Worm (Caenorhabditis elegans) whole organism, L2 larva: Measurements from ENCODE around the gene ser-1.
A peak's percentile ranks its signal among the peaks of the same experiment; 100 is the strongest.

ENCODE experiments used
- C34F6.9 ChIP-seq: fragments of 150-350 bp; optimal IDR thresholded peaks from 2 replicates; lab custom pipeline; 2014; ENCODE audit warnings: missing biosample characterization, missing genetic modification characterization
- F13H6.1 ChIP-seq: sonication (generic microtip); optimal IDR thresholded peaks from 2 replicates; lab custom pipeline; 2016; ENCODE audit warnings: missing genetic modification characterization, missing compliant biosample characterization
- R02D3.7 ChIP-seq: fragments of 150-350 bp; optimal IDR thresholded peaks from 2 replicates; lab custom pipeline; 2014; ENCODE audit warnings: missing biosample characterization, missing genetic modification characterization
- Y55F3AM.14 ChIP-seq: fragments of 200-800 bp; sonication (Bioruptor generic); optimal IDR thresholded peaks from 2 replicates; lab custom pipeline; 2018; ENCODE audit warnings: mild to moderate bottlenecking, missing genetic modification characterization, missing compliant biosample characterization
- alr-1 ChIP-seq: fragments of 150-350 bp; optimal IDR thresholded peaks from 2 replicates; lab custom pipeline; 2014; ENCODE audit warnings: missing biosample characterization, missing genetic modification characterization
- aly-2 ChIP-seq: fragments of 150-350 bp; optimal IDR thresholded peaks from 2 replicates; lab custom pipeline; 2014; ENCODE audit warnings: missing biosample characterization, missing genetic modification characterization
- ama-1 ChIP-seq: fragments of 150-350 bp; optimal IDR thresholded peaks from 2 replicates; lab custom pipeline; 2018; ENCODE audit warnings: inconsistent platforms
- blmp-1 ChIP-seq: sonication (generic microtip); optimal IDR thresholded peaks from 2 replicates; lab custom pipeline; 2017; ENCODE audit warnings: missing genetic modification characterization, mild to moderate bottlenecking, missing compliant biosample characterization, antibody characterized with exemption, moderate library complexity; ENCODE audit not compliant: insufficient read depth
- ceh-16 ChIP-seq: fragments of 150-350 bp; optimal IDR thresholded peaks from 2 replicates; lab custom pipeline; 2014; ENCODE audit warnings: missing biosample characterization, missing genetic modification characterization
- crh-2 ChIP-seq: sonication (generic microtip); optimal IDR thresholded peaks from 2 replicates; lab custom pipeline; 2017; ENCODE audit warnings: missing biosample characterization, missing genetic modification characterization
- dmd-4 ChIP-seq: sonication (generic microtip); optimal IDR thresholded peaks from 2 replicates; lab custom pipeline; 2017; ENCODE audit warnings: missing biosample characterization, missing genetic modification characterization
- egl-27 ChIP-seq: sonication (generic microtip); optimal IDR thresholded peaks from 3 replicates; lab custom pipeline; 2017; ENCODE audit warnings: missing biosample characterization, missing genetic modification reagents, missing genetic modification characterization
- elt-1 ChIP-seq: fragments of 150-350 bp; optimal IDR thresholded peaks from 2 replicates; lab custom pipeline; 2014; ENCODE audit warnings: missing biosample characterization, missing genetic modification characterization
- elt-3 ChIP-seq: sonication (generic microtip); optimal IDR thresholded peaks from 2 replicates; lab custom pipeline; 2017; ENCODE audit warnings: missing biosample characterization, missing genetic modification characterization
- fos-1 ChIP-seq: fragments of 150-350 bp; optimal IDR thresholded peaks from 2 replicates; lab custom pipeline; 2014; ENCODE audit warnings: missing biosample characterization, missing genetic modification characterization
- gmeb-1 ChIP-seq: fragments of 150-350 bp; optimal IDR thresholded peaks from 2 replicates; lab custom pipeline; 2014; ENCODE audit warnings: missing biosample characterization, missing genetic modification characterization
- lin-11 ChIP-seq: fragments of 150-350 bp; sonication (generic microtip); optimal IDR thresholded peaks from 2 replicates; lab custom pipeline; 2014; ENCODE audit warnings: missing biosample characterization, missing genetic modification characterization, inconsistent platforms, mixed read lengths
- lin-13 ChIP-seq: fragments of 150-350 bp; optimal IDR thresholded peaks from 2 replicates; lab custom pipeline; 2014; ENCODE audit warnings: missing biosample characterization, missing genetic modification reagents, missing genetic modification characterization
- lin-39 ChIP-seq: fragments of 150-350 bp; optimal IDR thresholded peaks from 2 replicates; lab custom pipeline; 2014; ENCODE audit warnings: missing biosample characterization, missing genetic modification reagents, missing genetic modification characterization
- lsy-2 ChIP-seq, 2 experiments: fragments of 150-350 bp in 1 of 2; sonication (generic microtip) in 1 of 2; optimal IDR thresholded peaks; 2 replicates each; lab custom pipeline; 2014 to 2017; ENCODE audit warnings: missing biosample characterization in 2 of 2, missing genetic modification characterization in 2 of 2
- mab-5 ChIP-seq: fragments of 150-350 bp; optimal IDR thresholded peaks from 2 replicates; lab custom pipeline; 2014; ENCODE audit warnings: missing biosample characterization, missing genetic modification characterization
- nhr-10 ChIP-seq: sonication (generic microtip); optimal IDR thresholded peaks from 2 replicates; lab custom pipeline; 2017; ENCODE audit warnings: missing biosample characterization, missing genetic modification characterization
- nhr-11 ChIP-seq: fragments of 150-350 bp; optimal IDR thresholded peaks from 2 replicates; lab custom pipeline; 2014; ENCODE audit warnings: missing biosample characterization, missing genetic modification characterization
- nhr-12 ChIP-seq: fragments of 150-350 bp; optimal IDR thresholded peaks from 2 replicates; lab custom pipeline; 2014; ENCODE audit warnings: missing biosample characterization, missing genetic modification characterization
- nhr-129 ChIP-seq: fragments of 150-350 bp; optimal IDR thresholded peaks from 2 replicates; lab custom pipeline; 2014; ENCODE audit warnings: missing biosample characterization, missing genetic modification characterization
- nhr-21 ChIP-seq: fragments of 150-350 bp; optimal IDR thresholded peaks from 2 replicates; lab custom pipeline; 2014; ENCODE audit warnings: missing biosample characterization, missing genetic modification characterization
- nhr-23 ChIP-seq: fragments of 150-350 bp; optimal IDR thresholded peaks from 2 replicates; lab custom pipeline; 2014; ENCODE audit warnings: missing biosample characterization, missing genetic modification reagents, missing genetic modification characterization
- nhr-237 ChIP-seq: fragments of 150-350 bp; optimal IDR thresholded peaks from 2 replicates; lab custom pipeline; 2014; ENCODE audit warnings: missing biosample characterization, missing genetic modification characterization
- nhr-6 ChIP-seq: fragments of 150-350 bp; optimal IDR thresholded peaks from 2 replicates; lab custom pipeline; 2014; ENCODE audit warnings: missing biosample characterization, missing genetic modification characterization
- nhr-77 ChIP-seq: fragments of 150-350 bp; optimal IDR thresholded peaks from 2 replicates; lab custom pipeline; 2014; ENCODE audit warnings: missing biosample characterization, missing genetic modification characterization
- sem-4 ChIP-seq: fragments of 150-350 bp; optimal IDR thresholded peaks from 2 replicates; lab custom pipeline; 2014; ENCODE audit warnings: missing biosample characterization, missing genetic modification reagents, missing genetic modification characterization
- skn-1 ChIP-seq: sonication (generic microtip); optimal IDR thresholded peaks from 2 replicates; lab custom pipeline; 2017; ENCODE audit warnings: missing biosample characterization, missing genetic modification characterization
- sma-3 ChIP-seq: sonication (generic microtip); optimal IDR thresholded peaks from 2 replicates; lab custom pipeline; 2016; ENCODE audit warnings: missing genetic modification reagents, missing genetic modification characterization, missing compliant biosample characterization
- sma-9 ChIP-seq, 2 experiments: fragments of 150-350 bp in 1 of 2; sonication (generic microtip) in 1 of 2; optimal IDR thresholded peaks; 2 replicates each; lab custom pipeline; 2014 to 2016; ENCODE audit warnings: missing genetic modification characterization in 2 of 2, mild to moderate bottlenecking in 1 of 2, missing biosample characterization in 1 of 2, missing compliant biosample characterization in 1 of 2, missing genetic modification reagents in 1 of 2, moderate library complexity in 1 of 2
- snpc-4 ChIP-seq: fragments of 150-350 bp; optimal IDR thresholded peaks from 2 replicates; lab custom pipeline; 2014; ENCODE audit warnings: missing biosample characterization, missing genetic modification characterization
- unc-39 ChIP-seq: fragments of 150-350 bp; optimal IDR thresholded peaks from 2 replicates; lab custom pipeline; 2014; ENCODE audit warnings: missing biosample characterization, missing genetic modification characterization
- unc-55 ChIP-seq: fragments of 150-350 bp; sonication (generic microtip); optimal IDR thresholded peaks from 3 replicates; lab custom pipeline; 2014; ENCODE audit warnings: missing biosample characterization, missing genetic modification reagents, missing genetic modification characterization
- zag-1 ChIP-seq: fragments of 150-350 bp; optimal IDR thresholded peaks from 2 replicates; lab custom pipeline; 2014; ENCODE audit warnings: missing biosample characterization, missing genetic modification characterization
- ztf-1 ChIP-seq: fragments of 200-800 bp; sonication (Bioruptor generic); conservative IDR thresholded peaks from 2 replicates; pipeline ENCODE4 v1.3.6; 2022; ENCODE audit warnings: missing genetic modification characterization, missing compliant biosample characterization

Gene ser-1

DNA sequence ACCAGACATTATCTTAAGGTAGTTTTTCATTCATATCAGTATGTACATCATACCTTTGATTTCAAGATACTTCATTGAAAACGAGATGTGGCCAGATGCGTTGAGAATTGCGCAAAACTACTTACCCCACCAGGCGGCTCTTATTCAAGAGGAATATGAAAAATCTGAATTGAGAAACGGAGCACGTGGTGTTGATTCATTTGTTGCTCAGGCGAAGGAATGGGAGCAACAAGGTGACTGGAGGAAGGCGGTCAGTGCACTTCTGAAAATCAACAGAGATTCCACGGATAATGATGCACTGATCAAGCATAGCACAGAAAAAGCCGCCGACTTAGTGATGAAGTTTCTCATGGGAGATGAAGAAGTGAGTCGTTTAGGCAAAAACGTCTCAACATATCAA lies 31.3 kb upstream of the ser-1 start:
- TF ChIP-seq dmd-4 (no peak), elt-3 (no peak), F13H6.1 (no peak), crh-2 (tag; lab: Kevin White, UChicago) (no peak), snpc-4 (no peak), R02D3.7 (tag; lab: Kevin White, UChicago) (no peak), skn-1 (tag; lab: Kevin White, UChicago) (no peak), egl-27 (tag; lab: Kevin White, UChicago) (no peak)

- TF ChIP-seq fos-1 (tag; lab: Kevin White, UChicago): peak; percentile 50
- no peak for TF ChIP-seq nhr-21
- TF ChIP-seq sma-9 (GFP tag; optimal IDR thresholded peaks at IDR 0.05; lab: Kevin White, UChicago): peak; percentile 54
- no peak for TF ChIP-seq sma-9 (tag; optimal IDR thresholded peaks at IDR 0.05; lab: Kevin White, UChicago)
- TF ChIP-seq Y55F3AM.14 (GFP tag; lab: Kevin White, UChicago): no peak
- no peak for TF ChIP-seq gmeb-1 (tag; lab: Kevin White, UChicago)
- no peak for TF ChIP-seq C34F6.9 (tag; lab: Kevin White, UChicago)
- TF ChIP-seq lin-13 (GFP tag; lab: Kevin White, UChicago): no peak
- no peak for TF ChIP-seq ztf-1 (GFP tag; lab: Robert Waterston, UW)
- no peak for TF ChIP-seq unc-39
- no peak for TF ChIP-seq egl-27 (tag; lab: Kevin White, UChicago)
- no peak for TF ChIP-seq mab-5
- TF ChIP-seq crh-2 (tag; lab: Kevin White, UChicago): peak; percentile 35
Measured at ce11 chrX:16550551-16550950, 29.0 kb upstream of the ser-1 start.

ce11 chrX:16551318-16551717 lies 28.2 kb upstream of the ser-1 start:
- TF ChIP-seq sma-3 (peak; percentile 11), C34F6.9 (tag; lab: Kevin White, UChicago) (peak; percentile 28), lin-13 (GFP tag; lab: Kevin White, UChicago) (no peak), gmeb-1 (tag; lab: Kevin White, UChicago) (peak; percentile 40), sma-9 (GFP tag; optimal IDR thresholded peaks at IDR 0.05; lab: Kevin White, UChicago) (peak; percentile 11), sma-9 (tag; optimal IDR thresholded peaks at IDR 0.05; lab: Kevin White, UChicago) (no peak), nhr-129 (tag; lab: Kevin White, UChicago) (peak; percentile 41), unc-55 (GFP tag; lab: Kevin White, UChicago) (peak; percentile 22), nhr-11 (tag; lab: Kevin White, UChicago) (no peak), fos-1 (tag; lab: Kevin White, UChicago) (peak; percentile 32), Y55F3AM.14 (GFP tag; lab: Kevin White, UChicago) (no peak), nhr-237 (tag; lab: Kevin White, UChicago) (no peak)
- TF ChIP-seq, all 48 proteins: peak for 7

DNA sequence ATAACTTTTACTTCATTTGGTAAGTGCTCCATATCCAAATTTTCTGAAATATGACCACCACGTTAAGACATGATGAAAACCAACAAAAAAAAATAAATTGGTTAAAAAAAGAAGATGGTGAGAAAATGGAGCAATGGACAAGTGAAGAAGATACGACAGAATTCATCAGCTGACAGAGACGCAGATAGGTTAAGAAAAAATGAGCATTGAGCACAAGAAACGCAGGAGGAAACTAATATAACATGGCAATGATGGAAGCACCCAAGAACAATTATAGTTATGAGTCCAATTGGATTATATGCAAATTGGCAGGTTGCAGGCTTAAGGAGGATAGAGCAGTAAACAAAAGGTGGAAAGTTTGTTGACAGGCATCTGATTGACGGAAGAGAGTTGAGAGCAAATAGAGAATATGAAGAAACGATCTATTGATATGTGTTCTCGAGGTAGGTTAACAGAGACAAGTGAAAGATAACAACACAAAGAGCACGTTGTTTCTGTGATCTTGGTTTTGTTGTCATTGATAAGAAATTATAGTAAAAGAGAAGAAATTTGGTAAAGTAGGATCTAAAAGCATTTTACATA lies 25.6 kb upstream of the ser-1 start, which contains the start of gene K08B5.2:
TSS of gene K08B5.2 (minus strand) at position 43 of the 582 bp plus-strand sequence.
- TF ChIP-seq nhr-129 (tag; lab: Kevin White, UChicago): peak; percentile 52
- TF ChIP-seq aly-2 (tag; lab: Kevin White, UChicago): no peak
- TF ChIP-seq lsy-2 (tag; optimal IDR thresholded peaks at IDR 0.05; lab: Kevin White, UChicago): peak in 1 of 2 experiments; percentile 10
- no peak for TF ChIP-seq nhr-77 (tag; lab: Kevin White, UChicago)
- no peak for TF ChIP-seq egl-27 (tag; lab: Kevin White, UChicago)
- no peak for TF ChIP-seq alr-1 (tag; lab: Kevin White, UChicago)
- peak; percentile 18 for TF ChIP-seq crh-2 (tag; lab: Kevin White, UChicago)
- TF ChIP-seq sma-9 (GFP tag; optimal IDR thresholded peaks at IDR 0.05; lab: Kevin White, UChicago): peak; percentile 23
- TF ChIP-seq sma-9 (tag; optimal IDR thresholded peaks at IDR 0.05; lab: Kevin White, UChicago): no peak
- no peak for TF ChIP-seq ceh-16 (tag; lab: Kevin White, UChicago)
- peak; percentile 39 for TF ChIP-seq C34F6.9 (tag; lab: Kevin White, UChicago)
- TF ChIP-seq unc-55 (GFP tag; lab: Kevin White, UChicago): peak; percentile 56
- no peak for TF ChIP-seq lin-11 (tag; lab: Kevin White, UChicago)
- no peak for TF ChIP-seq R02D3.7 (tag; lab: Kevin White, UChicago)
- TF ChIP-seq elt-3: no peak
- peak; percentile 46 for TF ChIP-seq F13H6.1

DNA sequence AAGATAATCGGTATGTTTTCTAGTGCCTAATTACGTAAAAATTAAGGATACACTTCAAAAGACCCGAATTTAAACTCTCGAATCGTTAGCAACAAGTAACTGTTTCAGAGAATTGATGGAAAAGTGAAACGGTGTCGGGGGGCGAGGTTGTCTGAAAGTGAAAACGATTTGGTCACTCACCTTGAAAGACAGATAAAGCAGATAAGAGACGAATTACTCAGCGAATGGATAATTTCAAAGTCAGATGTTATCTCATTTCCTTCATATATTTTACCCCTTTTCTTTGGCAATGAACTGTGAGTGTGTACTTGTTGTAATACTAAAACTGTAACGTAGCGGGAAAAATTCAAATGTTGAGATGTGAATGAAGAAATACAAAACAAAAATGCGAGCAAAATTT lies 23.8 kb upstream of the ser-1 start:
- no peak for TF ChIP-seq sem-4 (tag; lab: Kevin White, UChicago)
- TF ChIP-seq lin-13 (GFP tag; lab: Kevin White, UChicago): no peak
- no peak for TF ChIP-seq unc-39
- TF ChIP-seq elt-3: no peak
- TF ChIP-seq egl-27 (tag; lab: Kevin White, UChicago): no peak
- TF ChIP-seq nhr-77 (tag; lab: Kevin White, UChicago): no peak
- TF ChIP-seq dmd-4: no peak
- no peak for TF ChIP-seq nhr-10 (tag; lab: Kevin White, UChicago)
- no peak for TF ChIP-seq R02D3.7 (tag; lab: Kevin White, UChicago)
- TF ChIP-seq lin-11 (tag; lab: Kevin White, UChicago): no peak
- no peak for TF ChIP-seq snpc-4
- no peak for TF ChIP-seq mab-5
- TF ChIP-seq nhr-23: no peak
- TF ChIP-seq aly-2 (tag; lab: Kevin White, UChicago): no peak
- no peak for TF ChIP-seq nhr-6
- no peak for TF ChIP-seq nhr-12
- no peak for TF ChIP-seq skn-1 (tag; lab: Kevin White, UChicago)
- no peak for TF ChIP-seq lin-39 (tag; lab: Kevin White, UChicago)
- no peak for TF ChIP-seq ama-1 (lab: Kevin White, UChicago)
- no peak for TF ChIP-seq nhr-237 (tag; lab: Kevin White, UChicago)
- TF ChIP-seq sma-3: peak; percentile 9
- no peak for TF ChIP-seq zag-1 (tag; lab: Kevin White, UChicago)
- no peak for TF ChIP-seq gmeb-1 (tag; lab: Kevin White, UChicago)
- TF ChIP-seq elt-1 (tag; lab: Kevin White, UChicago): peak; percentile 83
- peak; percentile 99 for TF ChIP-seq blmp-1 (tag; lab: Kevin White, UChicago)
- TF ChIP-seq unc-55 (GFP tag; lab: Kevin White, UChicago): no peak
